Worm (Caenorhabditis elegans): Measurements from ENCODE around the gene rpl-36.

rpl-36 gene

DNA sequence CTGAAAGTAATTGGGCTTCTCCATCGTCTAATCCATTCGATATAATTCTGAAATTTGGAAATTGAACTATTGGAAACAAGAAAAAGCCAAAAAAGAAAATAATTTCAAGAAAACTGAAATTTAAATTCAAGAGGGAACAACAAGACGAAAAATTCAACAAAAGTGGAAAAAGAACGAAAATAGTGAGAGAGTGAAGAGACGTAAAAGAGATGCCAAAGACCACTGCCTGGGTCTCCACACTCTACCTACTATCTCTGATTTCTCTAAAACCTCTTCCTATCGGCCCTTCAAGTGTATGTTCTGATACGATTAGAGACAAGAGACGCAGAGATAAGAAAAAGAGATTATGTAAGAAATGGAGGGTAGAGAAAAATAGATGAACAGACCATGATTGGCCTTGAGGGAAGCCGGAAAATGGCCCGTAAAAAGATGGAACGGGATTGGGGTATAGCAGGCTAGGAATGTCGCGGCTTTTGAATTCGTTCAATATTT is 26.3 kb upstream of the rpl-36 start, which contains the start of gene ogt-1 (continued):
- no peak for TF ChIP-seq F55B11.4 (tag; optimal IDR thresholded peaks at IDR 0.05; ENCODE audit: borderline replicate concordance, insufficient read depth)
- TF ChIP-seq F37B4.10 (GFP tag; IDR thresholded peaks at IDR 0.05) = no peak
- no peak for TF ChIP-seq fkh-3 (tag; optimal IDR thresholded peaks at IDR 0.05)
- TF ChIP-seq zim-3 (tag; optimal IDR thresholded peaks at IDR 0.05) = no peak
- TF ChIP-seq ztf-18 (tag; optimal IDR thresholded peaks at IDR 0.05) = no peak
- no peak for TF ChIP-seq him-1 (tag; optimal IDR thresholded peaks at IDR 0.05)
- no peak for TF ChIP-seq ceh-79 (tag; optimal IDR thresholded peaks at IDR 0.05)
- no peak for TF ChIP-seq F57A8.1 (GFP tag; optimal IDR thresholded peaks at IDR 0.05)
- TF ChIP-seq ztf-26 (tag; optimal IDR thresholded peaks at IDR 0.05) = peak; percentile 59
- TF ChIP-seq ama-1 (optimal IDR thresholded peaks at IDR 0.05) = no peak
- no peak for TF ChIP-seq ama-1 (GFP tag; optimal IDR thresholded peaks at IDR 0.05)
- TF ChIP-seq Y53F4B.3 (GFP tag; IDR thresholded peaks at IDR 0.05) = no peak
- no peak for TF ChIP-seq hrde-1 (tag; optimal IDR thresholded peaks at IDR 0.05; ENCODE audit: borderline replicate concordance)
- TF ChIP-seq ceh-40 (GFP tag; IDR thresholded peaks at IDR 0.05) = no peak
- peak; percentile 89 for TF ChIP-seq hmg-1.2 (GFP tag; IDR thresholded peaks at IDR 0.05)
- TF ChIP-seq T26A5.8 (tag; optimal IDR thresholded peaks at IDR 0.05) = no peak
- no peak for TF ChIP-seq C17E4.6 (GFP tag; IDR thresholded peaks at IDR 0.05)
- peak; percentile 63 for TF ChIP-seq K12H6.12 (tag; optimal IDR thresholded peaks at IDR 0.05)
- TF ChIP-seq ccch-3 (GFP tag; optimal IDR thresholded peaks at IDR 0.05) = no peak
- TF ChIP-seq unc-130 (GFP tag; optimal IDR thresholded peaks at IDR 0.05) = no peak
- TF ChIP-seq egl-44 (GFP tag; IDR thresholded peaks at IDR 0.05) = no peak
- no peak for TF ChIP-seq B0261.1 (tag; optimal IDR thresholded peaks at IDR 0.05)
- TF ChIP-seq tbx-9 (tag; optimal IDR thresholded peaks at IDR 0.05; ENCODE audit: borderline replicate concordance) = no peak
- TF ChIP-seq lag-1 (GFP tag; IDR thresholded peaks at IDR 0.05) = no peak
- TF ChIP-seq ceh-91 (GFP tag; IDR thresholded peaks at IDR 0.05) = no peak
- no peak for TF ChIP-seq efl-1 (GFP tag; optimal IDR thresholded peaks at IDR 0.05)
- no peak for TF ChIP-seq ztf-25 (GFP tag; IDR thresholded peaks at IDR 0.05)
- no peak for TF ChIP-seq tlf-1 (GFP tag; optimal IDR thresholded peaks at IDR 0.05)
- peak; percentile 75 for TF ChIP-seq atf-7 (tag; optimal IDR thresholded peaks at IDR 0.05)
- TF ChIP-seq ceh-27 (GFP tag; optimal IDR thresholded peaks at IDR 0.05) = peak; percentile 76
- no peak for TF ChIP-seq lir-1 (GFP tag; conservative IDR thresholded peaks at IDR 0.05)
- TF ChIP-seq madf-3 (GFP tag; IDR thresholded peaks at IDR 0.05) = no peak
- no peak for TF ChIP-seq B0035.1 (tag; optimal IDR thresholded peaks at IDR 0.05)
- TF ChIP-seq B0336.3 (GFP tag; IDR thresholded peaks at IDR 0.05) = 0 out of 2 replicates have a peak, but pooled peaks have one; percentile 38
- no peak for TF ChIP-seq dpff-1 (tag; optimal IDR thresholded peaks at IDR 0.05)
- TF ChIP-seq sdz-38 (tag; optimal IDR thresholded peaks at IDR 0.05) = no peak
- no peak for TF ChIP-seq nhr-120 (GFP tag; IDR thresholded peaks at IDR 0.05)
- peak; percentile 32 for TF ChIP-seq ZK185.1 (tag; optimal IDR thresholded peaks at IDR 0.05; ENCODE audit: poor library complexity, severe bottlenecking)
- TF ChIP-seq ztf-3 (GFP tag; optimal IDR thresholded peaks at IDR 0.05) = no peak
- TF ChIP-seq sptf-2 (GFP tag; optimal IDR thresholded peaks at IDR 0.05) = no peak
- TF ChIP-seq nhr-179 (tag; optimal IDR thresholded peaks at IDR 0.05) = no peak
- TF ChIP-seq madf-10 (tag; optimal IDR thresholded peaks at IDR 0.05) = peak; percentile 5
- no peak for TF ChIP-seq Y95B8A.8 (GFP tag; IDR thresholded peaks at IDR 0.05)
- TF ChIP-seq athp-1 (tag; optimal IDR thresholded peaks at IDR 0.05) = peak; percentile 13
- no peak for TF ChIP-seq bed-2 (GFP tag; IDR thresholded peaks at IDR 0.05)
- 0 out of 2 replicates have a peak, but pooled peaks have one; percentile 48 for TF ChIP-seq Y53G8AR.9 (GFP tag; conservative IDR thresholded peaks at IDR 0.05)
- TF ChIP-seq lin-35 (GFP tag; optimal IDR thresholded peaks at IDR 0.05) = peak in 1 of 3 experiments; percentile 71
- no peak for TF ChIP-seq snpc-1.3 (tag; optimal IDR thresholded peaks at IDR 0.05; ENCODE audit: insufficient read depth)
- no peak for TF ChIP-seq F33H1.4 (GFP tag; IDR thresholded peaks at IDR 0.05)
- TF ChIP-seq tbp1 (GFP tag; optimal IDR thresholded peaks at IDR 0.05) = peak; percentile 52
